Worm (Caenorhabditis elegans): Measurements from ENCODE around the gene C56G2.9.

- TF ChIP-seq nfya-1 (tag; optimal IDR thresholded peaks at IDR 0.05; ENCODE audit: insufficient read depth) (no peak), pqm-1 (tag; optimal IDR thresholded peaks at IDR 0.05) (no peak), unc-62 (GFP tag; optimal IDR thresholded peaks at IDR 0.05) (no peak), ceh-28 (tag; optimal IDR thresholded peaks at IDR 0.05) (no peak)
These were observed 30.9 kb downstream of the C56G2.9 start for ce11 chrIII:6312244-6312643.
